Worm (Caenorhabditis elegans) whole organism, mixed stage, embryonic: ENCODE measurements around the gene K05D4.9.

ENCODE experiments used
- blmp-1 ChIP-seq: fragments of 150-350 bp; optimal IDR thresholded peaks from 2 replicates; lab custom pipeline; 2014; ENCODE audit warnings: missing biosample characterization, missing genetic modification characterization
- ces-1 ChIP-seq: fragments of 150-350 bp; optimal IDR thresholded peaks from 2 replicates; lab custom pipeline; 2014; ENCODE audit warnings: missing biosample characterization, missing genetic modification reagents, missing genetic modification characterization
- elt-3 ChIP-seq: fragments of 150-350 bp; optimal IDR thresholded peaks from 2 replicates; lab custom pipeline; 2014; ENCODE audit warnings: missing biosample characterization, missing genetic modification characterization
- mep-1 ChIP-seq: fragments of 150-350 bp; optimal IDR thresholded peaks from 2 replicates; lab custom pipeline; 2017; ENCODE audit warnings: missing biosample characterization, missing genetic modification reagents, missing genetic modification characterization, inconsistent platforms
- nhr-12 ChIP-seq: fragments of 150-350 bp; optimal IDR thresholded peaks from 2 replicates; lab custom pipeline; 2014; ENCODE audit warnings: missing biosample characterization, missing genetic modification characterization
- pha-4 ChIP-seq: fragments of 150-350 bp; optimal IDR thresholded peaks from 2 replicates; lab custom pipeline; 2018; ENCODE audit warnings: missing biosample characterization, missing genetic modification reagents, missing genetic modification characterization
- zip-8 ChIP-seq: fragments of 150-350 bp; optimal IDR thresholded peaks from 2 replicates; lab custom pipeline; 2014; ENCODE audit warnings: missing biosample characterization, missing genetic modification characterization

- no peak for TF ChIP-seq pha-4 (tag; lab: Kevin White, UChicago)
- no peak for TF ChIP-seq nhr-12 (tag; lab: Kevin White, UChicago)
- no peak for TF ChIP-seq mep-1 (tag; lab: Kevin White, UChicago)
- no peak for TF ChIP-seq ces-1 (GFP tag; lab: Kevin White, UChicago)
- TF ChIP-seq zip-8 (tag; lab: Kevin White, UChicago), result no peak
- TF ChIP-seq blmp-1 (tag; lab: Kevin White, UChicago), result no peak
- no peak for TF ChIP-seq elt-3 (tag; lab: Kevin White, UChicago)
These were observed 34.6 kb downstream of the K05D4.9 start, which contains the start of gene F44G3.7 for ce11 chrV:16137043-16137442.
